Worm (Caenorhabditis elegans): ENCODE results near the gene aldo-1.

DNA sequence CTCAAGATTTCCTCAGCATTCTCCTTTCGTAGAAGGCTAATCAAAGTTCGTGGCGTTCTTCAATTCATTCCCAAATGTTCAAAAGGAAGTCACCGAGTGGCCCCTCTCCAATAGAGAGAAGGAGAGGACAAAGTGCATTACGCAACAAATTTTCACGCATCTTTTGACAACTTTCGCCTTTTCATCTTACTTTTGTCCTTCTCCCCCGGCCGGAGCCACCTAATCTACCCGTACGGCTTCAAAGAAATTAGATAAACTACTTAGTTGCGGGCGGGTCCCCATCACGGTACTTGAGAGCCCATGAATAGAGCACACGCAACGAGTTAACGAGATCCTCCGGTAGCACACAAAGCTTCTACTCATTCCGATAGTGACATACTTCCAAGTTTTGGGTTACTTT is 38.0 kb downstream of the aldo-1 start:
- no peak for TF ChIP-seq ztf-11 (tag; optimal IDR thresholded peaks at IDR 0.05)
- TF ChIP-seq pqm-1 (tag; optimal IDR thresholded peaks at IDR 0.05): no peak
- TF ChIP-seq R02D3.7 (tag; optimal IDR thresholded peaks at IDR 0.05): no peak
- TF ChIP-seq zip-11 (GFP tag; IDR thresholded peaks at IDR 0.05): no peak
- TF ChIP-seq daf-12 (tag; optimal IDR thresholded peaks at IDR 0.05): no peak
- no peak for TF ChIP-seq lin-13 (GFP tag; optimal IDR thresholded peaks at IDR 0.05)
- no peak for TF ChIP-seq gei-8 (GFP tag; optimal IDR thresholded peaks at IDR 0.05)
- no peak for TF ChIP-seq rbr-2 (tag; optimal IDR thresholded peaks at IDR 0.05)
- no peak for TF ChIP-seq unc-39 (tag; optimal IDR thresholded peaks at IDR 0.05)
- TF ChIP-seq pha-4 (GFP tag; IDR thresholded peaks at IDR 0.05): no peak
- TF ChIP-seq pha-4 (tag; optimal IDR thresholded peaks at IDR 0.05): no peak
- TF ChIP-seq egl-27 (tag; optimal IDR thresholded peaks at IDR 0.05): no peak
- TF ChIP-seq F49E8.2 (tag; optimal IDR thresholded peaks at IDR 0.05; ENCODE audit: borderline replicate concordance): no peak

Measured in whole organism, L4 larva.